Worm (Caenorhabditis elegans) whole organism, L4 larva: Measurements from ENCODE around the gene timm-17B.2.
A peak's percentile ranks its signal among the peaks of the same experiment; 100 is the strongest.

ENCODE experiments used
- F37D6.2 ChIP-seq: sonication (generic microtip); optimal IDR thresholded peaks from 2 replicates; lab custom pipeline; 2016; ENCODE audit warnings: mild to moderate bottlenecking, missing genetic modification characterization, missing compliant biosample characterization
- Y75B8A.6 ChIP-seq: fragments of 200-800 bp; sonication (Bioruptor generic); IDR thresholded peaks from 2 replicates; pipeline ENCODE4 v1.3.6; 2022; ENCODE audit warnings: missing genetic modification reagents, missing genetic modification characterization, missing compliant biosample characterization
- aha-1 ChIP-seq: fragments of 150-350 bp; peaks from one replicate; lab custom pipeline; 2014; ENCODE audit warnings: missing biosample characterization, missing genetic modification characterization
- aly-2 ChIP-seq: sonication (generic microtip); optimal IDR thresholded peaks from 2 replicates; lab custom pipeline; 2018; ENCODE audit warnings: missing biosample characterization, missing genetic modification characterization
- attf-4 ChIP-seq: sonication (generic microtip); optimal IDR thresholded peaks from 3 replicates; lab custom pipeline; 2017; ENCODE audit warnings: missing biosample characterization, missing genetic modification characterization
- ceh-82 ChIP-seq: sonication (generic microtip); optimal IDR thresholded peaks from 2 replicates; lab custom pipeline; 2017; ENCODE audit warnings: missing biosample characterization, missing genetic modification characterization
- daf-16 ChIP-seq, 3 experiments: sonication (generic microtip); optimal IDR thresholded peaks; 2 replicates each; lab custom pipeline; 2016 to 2017; ENCODE audit warnings: missing genetic modification characterization in 3 of 3, missing genetic modification reagents in 3 of 3, mild to moderate bottlenecking in 2 of 3, missing compliant biosample characterization in 2 of 3, missing biosample characterization in 1 of 3, moderate library complexity in 1 of 3
- daf-8 ChIP-seq: fragments of 200-800 bp; sonication (Bioruptor generic); IDR thresholded peaks from 2 replicates; pipeline ENCODE4 v1.3.6; 2022; ENCODE audit warnings: missing genetic modification characterization, missing compliant biosample characterization
- dve-1 ChIP-seq: sonication (generic microtip); optimal IDR thresholded peaks from 2 replicates; lab custom pipeline; 2017; ENCODE audit warnings: antibody characterized with exemption, mild to moderate bottlenecking, missing genetic modification characterization, missing compliant biosample characterization; ENCODE audit not compliant: insufficient read depth
- fkh-10 ChIP-seq: fragments of 150-350 bp; optimal IDR thresholded peaks from 2 replicates; lab custom pipeline; 2014; ENCODE audit warnings: missing biosample characterization, missing genetic modification reagents, missing genetic modification characterization
- jun-1 ChIP-seq: fragments of 150-350 bp; optimal IDR thresholded peaks from 2 replicates; lab custom pipeline; 2014; ENCODE audit warnings: missing biosample characterization, missing genetic modification reagents, missing genetic modification characterization
- lin-1 ChIP-seq: fragments of 200-800 bp; sonication (Bioruptor generic); IDR thresholded peaks from 2 replicates; pipeline ENCODE4 v1.3.6; 2022; ENCODE audit warnings: missing genetic modification reagents, missing genetic modification characterization, missing compliant biosample characterization
- lin-38 ChIP-seq: fragments of 200-800 bp; sonication (Bioruptor generic); IDR thresholded peaks from 2 replicates; pipeline ENCODE4 v1.3.6; 2022; ENCODE audit warnings: missing genetic modification reagents, missing genetic modification characterization, missing compliant biosample characterization
- lin-39 ChIP-seq: fragments of 150-350 bp; optimal IDR thresholded peaks from 2 replicates; lab custom pipeline; 2014; ENCODE audit warnings: missing biosample characterization, missing genetic modification reagents, missing genetic modification characterization
- mdt-29 ChIP-seq: fragments of 200-800 bp; sonication (Bioruptor generic); IDR thresholded peaks from 2 replicates; pipeline ENCODE4 v1.3.6; 2022; ENCODE audit warnings: missing genetic modification reagents, missing genetic modification characterization, missing compliant biosample characterization
- mep-1 ChIP-seq: fragments of 150-350 bp; sonication (generic microtip); optimal IDR thresholded peaks from 3 replicates; lab custom pipeline; 2014; ENCODE audit warnings: missing biosample characterization, missing genetic modification characterization
- mxl-2 ChIP-seq: fragments of 200-800 bp; sonication (Bioruptor generic); conservative IDR thresholded peaks from 2 replicates; pipeline ENCODE4 v1.3.6; 2022; ENCODE audit warnings: missing genetic modification reagents, missing genetic modification characterization, missing compliant biosample characterization
- nhr-10 ChIP-seq: fragments of 150-350 bp; optimal IDR thresholded peaks from 2 replicates; lab custom pipeline; 2014; ENCODE audit warnings: missing biosample characterization, missing genetic modification characterization
- nhr-28 ChIP-seq: fragments of 150-350 bp; optimal IDR thresholded peaks from 2 replicates; lab custom pipeline; 2014; ENCODE audit warnings: missing biosample characterization, missing genetic modification characterization
- nhr-42 ChIP-seq: fragments of 200-800 bp; sonication (Bioruptor generic); IDR thresholded peaks from 2 replicates; pipeline ENCODE4 v1.3.6; 2022; ENCODE audit warnings: missing genetic modification characterization, missing compliant biosample characterization
- pha-4 ChIP-seq, 2 experiments: fragments of 150-350 bp in 1 of 2; fragments of 200-800 bp in 1 of 2; sonication (Bioruptor generic) in 1 of 2; IDR thresholded peaks in 1 of 2; optimal IDR thresholded peaks in 1 of 2; 2 replicates each; pipeline versions ENCODE4 v1.3.6 to Lab custom; 2014 to 2022; ENCODE audit warnings: missing genetic modification characterization in 2 of 2, missing genetic modification reagents in 2 of 2, missing biosample characterization in 1 of 2, missing compliant biosample characterization in 1 of 2
- pqm-1 ChIP-seq: sonication (generic microtip); optimal IDR thresholded peaks from 2 replicates; lab custom pipeline; 2017; ENCODE audit warnings: missing biosample characterization, missing genetic modification characterization
- set-16 ChIP-seq: fragments of 200-800 bp; sonication (Bioruptor generic); IDR thresholded peaks from 2 replicates; pipeline ENCODE4 v1.3.6; 2022; ENCODE audit warnings: missing genetic modification reagents, missing genetic modification characterization, missing compliant biosample characterization
- skn-1 ChIP-seq: fragments of 150-350 bp; optimal IDR thresholded peaks from 2 replicates; lab custom pipeline; 2014; ENCODE audit warnings: missing biosample characterization, missing genetic modification characterization
- spr-1 ChIP-seq: sonication (generic microtip); optimal IDR thresholded peaks from 2 replicates; lab custom pipeline; 2016; ENCODE audit warnings: mild to moderate bottlenecking, missing genetic modification characterization, missing compliant biosample characterization
- unc-130 ChIP-seq: sonication (generic microtip); optimal IDR thresholded peaks from 2 replicates; lab custom pipeline; 2016; ENCODE audit warnings: missing genetic modification reagents, missing genetic modification characterization, missing compliant biosample characterization
- unc-62 ChIP-seq, 3 experiments: fragments of 150-350 bp in 1 of 3; sonication (generic microtip); optimal IDR thresholded peaks in 2 of 3; peaks in 1 of 3; 1 replicate in 1 of 3; 2 replicates in 2 of 3; lab custom pipeline; 2014 to 2017; ENCODE audit warnings: missing biosample characterization in 3 of 3, missing genetic modification characterization in 3 of 3, missing genetic modification reagents in 3 of 3, missing genotype in 1 of 3
- vab-7 ChIP-seq: fragments of 200-800 bp; sonication (Bioruptor generic); IDR thresholded peaks from 2 replicates; pipeline ENCODE4 v1.3.6; 2022; ENCODE audit warnings: missing genetic modification reagents, missing genetic modification characterization, missing compliant biosample characterization
- ztf-11 ChIP-seq: fragments of 150-350 bp; optimal IDR thresholded peaks from 2 replicates; lab custom pipeline; 2014; ENCODE audit warnings: missing biosample characterization, missing genetic modification characterization
- ztf-7 ChIP-seq: fragments of 150-350 bp; optimal IDR thresholded peaks from 2 replicates; lab custom pipeline; 2014; ENCODE audit warnings: missing biosample characterization, missing genetic modification characterization

Gene timm-17B.2

DNA sequence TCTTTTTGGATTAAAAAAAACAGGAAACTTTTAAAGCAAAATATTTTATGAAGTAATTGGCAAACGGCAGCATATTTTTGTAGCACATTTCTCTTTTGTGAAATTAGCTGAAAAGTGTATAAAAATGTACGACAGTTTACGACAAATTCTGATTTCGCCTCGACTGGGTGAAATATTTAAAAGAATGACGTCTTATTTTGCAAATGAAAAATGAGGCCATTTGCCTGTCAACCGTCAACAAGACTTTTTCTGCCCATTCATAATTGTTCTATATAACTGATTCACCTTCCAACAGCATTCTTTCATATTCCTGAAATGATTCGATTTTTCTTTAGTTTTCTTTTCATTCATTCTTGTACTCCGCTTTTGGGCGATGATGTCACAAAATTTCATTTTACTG lies 40.9 kb upstream of the timm-17B.2 start, which contains the start of the genes F17E9.2 and col-116:
Gene F17E9.2, plus strand, starts transcription at position 301 of the 400 bp plus-strand sequence.
Gene col-116, plus strand, starts transcription at position 315 of the 400 bp plus-strand sequence.
- TF ChIP-seq dve-1 (tag; lab: Kevin White, UChicago) = no peak
- TF ChIP-seq aly-2 (tag; lab: Kevin White, UChicago) = no peak
- no peak for TF ChIP-seq skn-1 (tag; lab: Kevin White, UChicago)
- TF ChIP-seq nhr-10 (tag; lab: Kevin White, UChicago) = no peak
- no peak for TF ChIP-seq vab-7
- no peak for TF ChIP-seq fkh-10 (GFP tag; lab: Kevin White, UChicago)
- no peak for TF ChIP-seq ceh-82
- no peak for TF ChIP-seq lin-1
- TF ChIP-seq mxl-2 (GFP tag; lab: Robert Waterston, UW) = no peak
- no peak for TF ChIP-seq mep-1
- no peak for TF ChIP-seq lin-38 (GFP tag; lab: Robert Waterston, UW)
- TF ChIP-seq lin-39 (tag; lab: Kevin White, UChicago) = no peak
- no peak for TF ChIP-seq unc-130 (GFP tag; lab: Kevin White, UChicago)
- no peak for TF ChIP-seq F37D6.2
- TF ChIP-seq, all 104 proteins: peak for 0

DNA sequence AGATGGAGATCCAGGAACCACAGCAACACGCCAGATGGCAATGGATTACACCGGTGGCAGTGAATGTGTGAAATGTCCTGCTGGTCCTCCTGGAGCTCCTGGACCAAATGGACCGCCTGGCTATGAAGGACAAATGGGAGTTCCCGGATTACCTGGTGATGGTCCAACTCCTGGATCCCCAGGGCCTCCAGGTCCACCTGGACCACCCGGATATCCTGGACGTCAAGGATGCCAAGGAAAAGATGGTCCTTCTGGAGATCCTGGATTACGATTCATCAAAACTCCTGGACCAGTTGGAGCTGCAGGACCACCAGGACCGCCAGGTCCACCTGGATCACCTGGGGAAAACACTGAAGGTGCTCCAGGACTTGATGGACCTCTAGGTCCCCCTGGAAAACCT lies 39.1 kb upstream of the timm-17B.2 start:
- TF ChIP-seq F37D6.2 (no peak), set-16 (GFP tag; lab: Robert Waterston, UW) (peak; percentile 76; the same call in 1 of the 2 replicates)

DNA sequence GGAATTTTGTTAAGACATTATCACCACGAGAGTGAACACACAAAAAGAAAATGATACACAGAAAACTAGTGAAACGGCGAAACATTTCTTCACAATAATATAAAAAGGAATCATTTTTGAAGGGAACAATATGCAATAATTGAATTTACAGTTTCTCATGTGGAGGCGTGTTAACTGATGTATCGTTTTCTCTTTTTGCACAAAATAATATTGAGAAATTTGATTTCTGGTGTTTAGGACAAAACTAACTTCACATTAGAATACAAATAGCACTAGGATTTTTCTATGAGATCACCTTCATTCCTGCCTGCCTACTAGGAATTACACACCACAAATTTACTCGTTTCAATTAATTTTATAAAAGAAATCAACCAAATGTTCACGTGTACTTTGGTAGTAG lies 38.0 kb upstream of the timm-17B.2 start, which contains the start of gene D2096.13:
Gene D2096.13, minus strand, starts transcription at position 101 of the 400 bp plus-strand sequence.
- peak; percentile 35 for TF ChIP-seq aha-1 (tag; lab: Kevin White, UChicago)
- no peak for TF ChIP-seq unc-62 (GFP tag; optimal IDR thresholded peaks at IDR 0.05 in 1 of 2; lab: Kevin White, UChicago)
- no peak for TF ChIP-seq unc-62 (tag; optimal IDR thresholded peaks at IDR 0.05; lab: Kevin White, UChicago)
- TF ChIP-seq daf-8 (GFP tag; lab: Robert Waterston, UW) = no peak

DNA sequence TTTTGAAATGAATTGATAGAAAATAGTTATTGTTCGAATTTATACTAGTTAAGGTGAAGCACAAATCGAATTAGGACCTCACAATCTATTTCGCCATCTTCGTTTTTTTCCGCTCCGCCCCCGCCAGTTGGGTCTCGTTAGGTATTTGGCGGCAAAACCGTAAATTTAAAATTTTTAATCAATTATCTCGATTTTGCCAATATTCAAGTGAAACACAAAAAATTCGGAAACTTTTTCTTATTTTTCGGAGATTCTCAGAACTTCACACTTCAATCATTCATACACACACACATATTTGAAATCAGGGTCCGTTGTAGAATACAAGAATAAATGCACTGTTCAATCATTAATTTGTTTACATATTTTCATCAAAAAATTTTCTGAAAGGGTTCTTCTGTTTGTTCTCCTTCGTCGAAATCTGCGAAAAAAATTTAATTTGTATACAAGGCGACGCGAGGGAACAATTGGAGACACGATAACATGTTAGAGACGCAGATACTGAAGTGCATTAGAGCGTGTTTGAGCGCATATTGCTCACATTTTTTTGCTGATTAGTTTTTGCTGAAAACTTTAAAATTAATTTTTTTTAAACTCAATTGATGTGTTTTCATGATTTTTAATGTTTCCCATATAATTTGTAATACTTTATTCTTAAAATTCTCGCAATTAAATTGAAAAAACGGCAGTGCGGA lies 36.6 kb upstream of the timm-17B.2 start, which contains the start of gene D2096.5:
Gene D2096.5, minus strand, starts transcription at position 51 of the 692 bp plus-strand sequence.
- peak; percentile 29 for TF ChIP-seq nhr-28
- TF ChIP-seq daf-16 (GFP tag; optimal IDR thresholded peaks at IDR 0.05; lab: Kevin White, UChicago) = no peak
- TF ChIP-seq daf-16 (tag; optimal IDR thresholded peaks at IDR 0.05; lab: Kevin White, UChicago) = peak; percentile 44
- no peak for TF ChIP-seq mdt-29
- TF ChIP-seq spr-1 = no peak
- TF ChIP-seq attf-4 (tag; lab: Kevin White, UChicago) = no peak
- no peak for TF ChIP-seq pha-4 (GFP tag; IDR thresholded peaks at IDR 0.05; lab: Robert Waterston, UW)
- peak; percentile 29 for TF ChIP-seq pha-4 (tag; optimal IDR thresholded peaks at IDR 0.05; lab: Kevin White, UChicago)
- no peak for TF ChIP-seq Y75B8A.6
- no peak for TF ChIP-seq ceh-82
- no peak for TF ChIP-seq ztf-7
- no peak for TF ChIP-seq jun-1 (tag; lab: Kevin White, UChicago)
- TF ChIP-seq lin-39 (tag; lab: Kevin White, UChicago) = no peak
- TF ChIP-seq nhr-42 (GFP tag; lab: Robert Waterston, UW) = no peak
- TF ChIP-seq pqm-1 = no peak
- no peak for TF ChIP-seq ztf-11 (tag; lab: Kevin White, UChicago)

DNA sequence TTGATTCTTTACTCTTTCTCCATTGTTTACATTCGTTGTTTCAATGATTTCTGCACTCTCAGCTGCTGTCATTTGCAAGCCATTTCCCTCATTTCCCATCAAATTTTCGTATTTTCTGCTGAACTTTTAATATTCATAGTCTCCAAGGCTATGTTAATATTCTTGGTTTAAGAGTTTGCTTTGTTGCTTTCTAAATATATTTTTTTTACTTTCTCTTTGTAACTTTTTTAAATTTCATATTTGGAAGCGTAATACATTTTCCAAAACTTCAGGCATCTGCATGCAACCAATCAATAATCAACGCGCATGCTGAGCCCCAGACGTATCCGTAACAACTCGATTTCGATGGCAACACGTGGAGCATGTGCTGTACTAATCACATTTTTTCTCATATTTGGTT lies 35.6 kb upstream of the timm-17B.2 start, which contains the start of gene sqv-1:
Gene sqv-1, plus strand, starts transcription at position 301 of the 400 bp plus-strand sequence.
- no peak for TF ChIP-seq pha-4 (GFP tag; IDR thresholded peaks at IDR 0.05; lab: Robert Waterston, UW)
- no peak for TF ChIP-seq pha-4 (tag; optimal IDR thresholded peaks at IDR 0.05; lab: Kevin White, UChicago)
- TF ChIP-seq daf-16 (GFP tag; optimal IDR thresholded peaks at IDR 0.05; lab: Kevin White, UChicago) = no peak
- peak; percentile 33 for TF ChIP-seq daf-16 (tag; optimal IDR thresholded peaks at IDR 0.05; lab: Kevin White, UChicago)
